Fruit fly (Drosophila melanogaster): Measurements from ENCODE around the gene CG7071.
A peak's percentile ranks its signal among the peaks of the same experiment; 100 is the strongest.

Gene CG7071

dm6 chr3R:22362218-22362907, at the start of gene CG7071, which contains the start of the genes JMJD6 and Muted (continued):
- TF ChIP-seq Ets21C (GFP tag; optimal IDR thresholded peaks at IDR 0.05): peak; percentile 88
- TF ChIP-seq CG6792 (GFP tag; optimal IDR thresholded peaks at IDR 0.05): peak; percentile 86
- peak; percentile 47 for TF ChIP-seq spab (GFP tag; optimal IDR thresholded peaks at IDR 0.05)
- peak; percentile 79 for TF ChIP-seq Sox102F (GFP tag; optimal IDR thresholded peaks at IDR 0.05)
- TF ChIP-seq cyc (GFP tag; optimal IDR thresholded peaks at IDR 0.05): peak; percentile 90
- TF ChIP-seq lz (GFP tag; optimal IDR thresholded peaks at IDR 0.05): peak; percentile 93
- peak; percentile 80 for TF ChIP-seq net (GFP tag; optimal IDR thresholded peaks at IDR 0.05)
- peak; percentile 60 for TF ChIP-seq Blimp-1 (GFP tag; optimal IDR thresholded peaks at IDR 0.05)
- TF ChIP-seq CG16779 (tag; optimal IDR thresholded peaks at IDR 0.05): peak; percentile 54

- TF ChIP-seq fkh (GFP tag; optimal IDR thresholded peaks at IDR 0.05) (no peak), net (GFP tag; optimal IDR thresholded peaks at IDR 0.05) (no peak), CG6163 (GFP tag; IDR thresholded peaks at IDR 0.05) (no peak), Eip93F (GFP tag; optimal IDR thresholded peaks at IDR 0.05) (no peak), Hr39 (GFP tag; optimal IDR thresholded peaks at IDR 0.05) (no peak), Ets96B (tag; optimal IDR thresholded peaks at IDR 0.05) (no peak), dac (GFP tag; optimal IDR thresholded peaks at IDR 0.05) (no peak), CG3032 (tag; optimal IDR thresholded peaks at IDR 0.05) (no peak), CG11294 (GFP tag; IDR thresholded peaks at IDR 0.05) (no peak)
Observed at dm6 chr3R:22323994-22324393, 38.4 kb upstream of the CG7071 start, which contains the start of gene CG34377. CG34377 (minus strand) TSS chr3R:22324094.

DNA sequence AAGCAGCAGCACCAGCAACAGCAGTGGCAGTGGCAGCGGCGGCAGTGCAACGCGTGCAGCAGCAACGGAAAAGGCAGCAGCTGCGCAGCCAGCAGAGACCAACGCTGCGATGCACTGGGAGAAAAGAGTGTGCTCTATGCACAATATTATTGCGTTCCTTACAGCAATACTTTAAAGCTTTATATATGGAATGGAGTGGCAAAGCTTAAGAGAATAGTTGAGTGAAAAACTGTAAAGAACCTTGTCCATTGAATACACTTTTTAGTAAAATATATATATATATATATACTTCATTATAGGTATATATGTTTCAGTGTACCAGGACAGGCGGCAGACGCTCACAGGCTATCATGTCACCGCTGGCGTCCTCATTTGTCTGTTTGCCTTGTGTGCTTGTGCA, 37.7 kb upstream of the CG7071 start:
- TF ChIP-seq CG7368 (GFP tag; optimal IDR thresholded peaks at IDR 0.05) (peak; percentile 37), lz (GFP tag; optimal IDR thresholded peaks at IDR 0.05) (peak; percentile 31), Ets21C (GFP tag; optimal IDR thresholded peaks at IDR 0.05) (no peak), Hr4 (GFP tag; optimal IDR thresholded peaks at IDR 0.05) (peak; percentile 44), svp (GFP tag) (peak; percentile 63), fkh (GFP tag; optimal IDR thresholded peaks at IDR 0.05) (no peak), pdm3 (GFP tag; optimal IDR thresholded peaks at IDR 0.05) (peak; percentile 22), Sox102F (GFP tag; optimal IDR thresholded peaks at IDR 0.05) (no peak), eg (GFP tag; IDR thresholded peaks at IDR 0.05) (0 out of 3 replicates have a peak, but pooled peaks have one; percentile 51), CG6808 (GFP tag; optimal IDR thresholded peaks at IDR 0.05) (peak; percentile 63), ss (GFP tag; optimal IDR thresholded peaks at IDR 0.05) (peak in 1 of 2 experiments; percentile 74), Sox14 (GFP tag; optimal IDR thresholded peaks at IDR 0.05) (peak; percentile 33), CG31627 (GFP tag; optimal IDR thresholded peaks at IDR 0.05) (no peak), CG3919 (GFP tag; optimal IDR thresholded peaks at IDR 0.05) (peak; percentile 72), CG11762 (GFP tag; optimal IDR thresholded peaks at IDR 0.05; ENCODE audit: insufficient read depth) (peak; percentile 18), achi (GFP tag; optimal IDR thresholded peaks at IDR 0.05) (peak; percentile 72), CG6792 (GFP tag; optimal IDR thresholded peaks at IDR 0.05) (peak; percentile 56), CG34406 (GFP tag; optimal IDR thresholded peaks at IDR 0.05) (peak; percentile 68), acj6 (GFP tag; optimal IDR thresholded peaks at IDR 0.05) (peak; percentile 66), dac (GFP tag; optimal IDR thresholded peaks at IDR 0.05) (peak; percentile 4), CG6163 (GFP tag; IDR thresholded peaks at IDR 0.05) (peak; percentile 70), Ets96B (tag; optimal IDR thresholded peaks at IDR 0.05) (peak; percentile 77), Blimp-1 (GFP tag; optimal IDR thresholded peaks at IDR 0.05) (no peak), CG8119 (GFP tag; IDR thresholded peaks at IDR 0.05) (peak; percentile 66), CG11294 (GFP tag; IDR thresholded peaks at IDR 0.05) (0 out of 2 replicates have a peak, but pooled peaks have one; percentile 43), CG16779 (tag; optimal IDR thresholded peaks at IDR 0.05) (peak; percentile 52), CG6276 (GFP tag; optimal IDR thresholded peaks at IDR 0.05) (peak; percentile 63), dsx (GFP tag; optimal IDR thresholded peaks at IDR 0.05; ENCODE audit: poor library complexity, severe bottlenecking) (peak; percentile 69), CG9139 (GFP tag; optimal IDR thresholded peaks at IDR 0.05) (peak; percentile 66), CG32006 (GFP tag; optimal IDR thresholded peaks at IDR 0.05) (peak; percentile 77), spab (GFP tag; optimal IDR thresholded peaks at IDR 0.05) (peak; percentile 65), Lpt (GFP tag; optimal IDR thresholded peaks at IDR 0.05) (peak; percentile 17), CG8319 (GFP tag; optimal IDR thresholded peaks at IDR 0.05) (peak; percentile 21), CG3032 (tag; optimal IDR thresholded peaks at IDR 0.05) (peak; percentile 77), Hr39 (GFP tag; optimal IDR thresholded peaks at IDR 0.05) (peak; percentile 6), Met (GFP tag; optimal IDR thresholded peaks at IDR 0.05) (peak; percentile 0), CG4318 (GFP tag; optimal IDR thresholded peaks at IDR 0.05) (peak; percentile 45), Hr38 (GFP tag; optimal IDR thresholded peaks at IDR 0.05) (no peak), CG8632 (GFP tag; optimal IDR thresholded peaks at IDR 0.05) (peak; percentile 60), net (GFP tag; optimal IDR thresholded peaks at IDR 0.05) (peak; percentile 71), CG11902 (GFP tag; optimal IDR thresholded peaks at IDR 0.05) (no peak)

Measured in whole organism, prepupa.